Worm (Caenorhabditis elegans) whole organism, L4 larva: Measurements from ENCODE around the gene srh-246.

Experiments used
- D1046.2 ChIP-seq: fragments of 200-800 bp; sonication (Bioruptor generic); IDR thresholded peaks from 2 replicates; pipeline ENCODE4 v1.3.6; 2022; ENCODE audit warnings: missing genetic modification characterization, missing compliant biosample characterization
- F26F4.8 ChIP-seq: fragments of 200-800 bp; sonication (Bioruptor generic); conservative IDR thresholded peaks from 2 replicates; pipeline ENCODE4 v1.3.6; 2022; ENCODE audit warnings: missing genetic modification characterization, missing compliant biosample characterization
- F37D6.2 ChIP-seq: sonication (generic microtip); optimal IDR thresholded peaks from 2 replicates; lab custom pipeline; 2016; ENCODE audit warnings: mild to moderate bottlenecking, missing genetic modification characterization, missing compliant biosample characterization
- F44E2.7 ChIP-seq: fragments of 200-800 bp; sonication (Bioruptor generic); IDR thresholded peaks from 2 replicates; pipeline ENCODE4 v2.1.2; 2022; ENCODE audit warnings: missing genetic modification characterization, missing compliant biosample characterization
- T26A8.4 ChIP-seq: fragments of 200-800 bp; sonication (Bioruptor generic); IDR thresholded peaks from 2 replicates; pipeline ENCODE4 v1.3.6; 2022; ENCODE audit warnings: missing genetic modification characterization, missing compliant biosample characterization
- Y75B8A.6 ChIP-seq: fragments of 200-800 bp; sonication (Bioruptor generic); IDR thresholded peaks from 2 replicates; pipeline ENCODE4 v1.3.6; 2022; ENCODE audit warnings: missing genetic modification reagents, missing genetic modification characterization, missing compliant biosample characterization
- ZK337.2 ChIP-seq: fragments of 200-800 bp; sonication (Bioruptor generic); IDR thresholded peaks from 2 replicates; pipeline ENCODE4 v1.3.6; 2022; ENCODE audit warnings: missing genetic modification reagents, missing genetic modification characterization, missing compliant biosample characterization
- ZK546.5 ChIP-seq, 2 experiments: sonication (generic microtip); optimal IDR thresholded peaks; 2 replicates each; lab custom pipeline; 2017; ENCODE audit warnings: missing biosample characterization in 2 of 2, missing genetic modification characterization in 2 of 2
- ceh-20 ChIP-seq: fragments of 200-800 bp; sonication (Bioruptor generic); IDR thresholded peaks from 2 replicates; pipeline ENCODE4 v1.3.6; 2022; ENCODE audit warnings: missing genetic modification reagents, missing genetic modification characterization, missing compliant biosample characterization
- ceh-28 ChIP-seq: fragments of 150-350 bp; optimal IDR thresholded peaks from 2 replicates; lab custom pipeline; 2014; ENCODE audit warnings: missing biosample characterization, missing genetic modification reagents, missing genetic modification characterization
- ceh-32 ChIP-seq: sonication (generic microtip); optimal IDR thresholded peaks from 2 replicates; lab custom pipeline; 2016; ENCODE audit warnings: mild to moderate bottlenecking, missing genetic modification characterization, missing compliant biosample characterization; ENCODE audit not compliant: poor library complexity
- ceh-44 ChIP-seq: fragments of 200-800 bp; sonication (Bioruptor generic); IDR thresholded peaks from 2 replicates; pipeline ENCODE4 v1.3.6; 2022; ENCODE audit warnings: missing genetic modification reagents, missing genetic modification characterization, missing compliant biosample characterization
- ceh-62 ChIP-seq: sonication (generic microtip); optimal IDR thresholded peaks from 2 replicates; lab custom pipeline; 2017; ENCODE audit warnings: missing biosample characterization, missing genetic modification characterization
- ceh-82 ChIP-seq: sonication (generic microtip); optimal IDR thresholded peaks from 2 replicates; lab custom pipeline; 2017; ENCODE audit warnings: missing biosample characterization, missing genetic modification characterization
- daf-12 ChIP-seq: fragments of 150-350 bp; optimal IDR thresholded peaks from 2 replicates; lab custom pipeline; 2014; ENCODE audit warnings: missing biosample characterization, missing genetic modification reagents, missing genetic modification characterization
- daf-8 ChIP-seq: fragments of 200-800 bp; sonication (Bioruptor generic); IDR thresholded peaks from 2 replicates; pipeline ENCODE4 v1.3.6; 2022; ENCODE audit warnings: missing genetic modification characterization, missing compliant biosample characterization
- dve-1 ChIP-seq: sonication (generic microtip); optimal IDR thresholded peaks from 2 replicates; lab custom pipeline; 2017; ENCODE audit warnings: antibody characterized with exemption, mild to moderate bottlenecking, missing genetic modification characterization, missing compliant biosample characterization; ENCODE audit not compliant: insufficient read depth
- egl-27 ChIP-seq: sonication (generic microtip); optimal IDR thresholded peaks from 3 replicates; lab custom pipeline; 2017; ENCODE audit warnings: missing biosample characterization, missing genetic modification reagents, missing genetic modification characterization
- fos-1 ChIP-seq: fragments of 150-350 bp; optimal IDR thresholded peaks from 2 replicates; lab custom pipeline; 2014; ENCODE audit warnings: missing biosample characterization, missing genetic modification characterization
- hif-1 ChIP-seq, 2 experiments: sonication (generic microtip); optimal IDR thresholded peaks; 2 replicates each; lab custom pipeline; 2016 to 2017; ENCODE audit warnings: missing compliant biosample characterization in 2 of 2, missing genetic modification characterization in 2 of 2, missing genetic modification reagents in 2 of 2, missing genotype in 2 of 2, mild to moderate bottlenecking in 1 of 2
- hlh-30 ChIP-seq: sonication (generic microtip); optimal IDR thresholded peaks from 2 replicates; lab custom pipeline; 2017; ENCODE audit warnings: antibody characterized with exemption, mild to moderate bottlenecking, missing genetic modification characterization, missing compliant biosample characterization; ENCODE audit not compliant: insufficient read depth
- lim-7 ChIP-seq: fragments of 200-800 bp; sonication (Bioruptor generic); IDR thresholded peaks from 2 replicates; pipeline ENCODE4 v1.3.6; 2022; ENCODE audit warnings: missing genetic modification characterization, missing compliant biosample characterization
- lin-15B ChIP-seq: fragments of 150-350 bp; sonication (generic microtip); optimal IDR thresholded peaks from 3 replicates; lab custom pipeline; 2014; ENCODE audit warnings: missing biosample characterization, missing genetic modification characterization
- lin-29 ChIP-seq: fragments of 200-800 bp; sonication (Bioruptor generic); IDR thresholded peaks from 2 replicates; pipeline ENCODE4 v1.3.6; 2022; ENCODE audit warnings: missing genetic modification reagents, missing genetic modification characterization, missing compliant biosample characterization
- lin-38 ChIP-seq: fragments of 200-800 bp; sonication (Bioruptor generic); IDR thresholded peaks from 2 replicates; pipeline ENCODE4 v1.3.6; 2022; ENCODE audit warnings: missing genetic modification reagents, missing genetic modification characterization, missing compliant biosample characterization
- lin-39 ChIP-seq: fragments of 150-350 bp; optimal IDR thresholded peaks from 2 replicates; lab custom pipeline; 2014; ENCODE audit warnings: missing biosample characterization, missing genetic modification reagents, missing genetic modification characterization
- mes-2 ChIP-seq: sonication (generic microtip); optimal IDR thresholded peaks from 2 replicates; lab custom pipeline; 2016; ENCODE audit warnings: missing genotype, mild to moderate bottlenecking, missing genetic modification characterization, missing compliant biosample characterization; ENCODE audit not compliant: poor library complexity, severe bottlenecking
- mxl-2 ChIP-seq: fragments of 200-800 bp; sonication (Bioruptor generic); conservative IDR thresholded peaks from 2 replicates; pipeline ENCODE4 v1.3.6; 2022; ENCODE audit warnings: missing genetic modification reagents, missing genetic modification characterization, missing compliant biosample characterization
- nhr-10 ChIP-seq: fragments of 150-350 bp; optimal IDR thresholded peaks from 2 replicates; lab custom pipeline; 2014; ENCODE audit warnings: missing biosample characterization, missing genetic modification characterization
- nhr-111 ChIP-seq: fragments of 200-800 bp; sonication (Bioruptor generic); optimal IDR thresholded peaks from 2 replicates; lab custom pipeline; 2018; ENCODE audit warnings: mild to moderate bottlenecking, missing genetic modification characterization, missing compliant biosample characterization
- nhr-25 ChIP-seq: sonication (generic microtip); optimal IDR thresholded peaks from 2 replicates; lab custom pipeline; 2017; ENCODE audit warnings: missing genetic modification characterization, mild to moderate bottlenecking, missing compliant biosample characterization, antibody characterized with exemption, moderate library complexity, borderline replicate concordance; ENCODE audit not compliant: insufficient read depth
- nhr-42 ChIP-seq: fragments of 200-800 bp; sonication (Bioruptor generic); IDR thresholded peaks from 2 replicates; pipeline ENCODE4 v1.3.6; 2022; ENCODE audit warnings: missing genetic modification characterization, missing compliant biosample characterization
- nhr-48 ChIP-seq: sonication (generic microtip); optimal IDR thresholded peaks from 2 replicates; lab custom pipeline; 2016; ENCODE audit warnings: mild to moderate bottlenecking, missing genetic modification characterization, missing compliant biosample characterization
- nhr-77 ChIP-seq: fragments of 150-350 bp; optimal IDR thresholded peaks from 2 replicates; lab custom pipeline; 2014; ENCODE audit warnings: missing biosample characterization, missing genetic modification characterization
- sdz-12 ChIP-seq: fragments of 200-800 bp; sonication (Bioruptor generic); optimal IDR thresholded peaks from 2 replicates; lab custom pipeline; 2018; ENCODE audit warnings: mild to moderate bottlenecking, missing genetic modification characterization, missing compliant biosample characterization
- set-16 ChIP-seq: fragments of 200-800 bp; sonication (Bioruptor generic); IDR thresholded peaks from 2 replicates; pipeline ENCODE4 v1.3.6; 2022; ENCODE audit warnings: missing genetic modification reagents, missing genetic modification characterization, missing compliant biosample characterization
- snpc-1.2 ChIP-seq: fragments of 200-800 bp; sonication (Bioruptor generic); IDR thresholded peaks from 2 replicates; pipeline ENCODE4 v1.3.6; 2022; ENCODE audit warnings: missing genetic modification reagents, missing genetic modification characterization, missing compliant biosample characterization
- spr-1 ChIP-seq: sonication (generic microtip); optimal IDR thresholded peaks from 2 replicates; lab custom pipeline; 2016; ENCODE audit warnings: mild to moderate bottlenecking, missing genetic modification characterization, missing compliant biosample characterization
- tra-1 ChIP-seq: fragments of 200-800 bp; sonication (Bioruptor generic); IDR thresholded peaks from 2 replicates; pipeline ENCODE4 v1.3.6; 2022; ENCODE audit warnings: missing genetic modification reagents, missing genetic modification characterization, missing compliant biosample characterization
- unc-62 ChIP-seq, 3 experiments: fragments of 150-350 bp in 1 of 3; sonication (generic microtip); optimal IDR thresholded peaks in 2 of 3; peaks in 1 of 3; 1 replicate in 1 of 3; 2 replicates in 2 of 3; lab custom pipeline; 2014 to 2017; ENCODE audit warnings: missing biosample characterization in 3 of 3, missing genetic modification characterization in 3 of 3, missing genetic modification reagents in 3 of 3, missing genotype in 1 of 3
- zag-1 ChIP-seq: fragments of 150-350 bp; optimal IDR thresholded peaks from 2 replicates; lab custom pipeline; 2014; ENCODE audit warnings: missing biosample characterization, missing genetic modification characterization
- zfp-3 ChIP-seq: fragments of 200-800 bp; sonication (Bioruptor generic); conservative IDR thresholded peaks from 2 replicates; pipeline ENCODE4 v1.3.6; 2022; ENCODE audit warnings: missing genetic modification reagents, missing genetic modification characterization, missing compliant biosample characterization

The srh-246 gene

DNA sequence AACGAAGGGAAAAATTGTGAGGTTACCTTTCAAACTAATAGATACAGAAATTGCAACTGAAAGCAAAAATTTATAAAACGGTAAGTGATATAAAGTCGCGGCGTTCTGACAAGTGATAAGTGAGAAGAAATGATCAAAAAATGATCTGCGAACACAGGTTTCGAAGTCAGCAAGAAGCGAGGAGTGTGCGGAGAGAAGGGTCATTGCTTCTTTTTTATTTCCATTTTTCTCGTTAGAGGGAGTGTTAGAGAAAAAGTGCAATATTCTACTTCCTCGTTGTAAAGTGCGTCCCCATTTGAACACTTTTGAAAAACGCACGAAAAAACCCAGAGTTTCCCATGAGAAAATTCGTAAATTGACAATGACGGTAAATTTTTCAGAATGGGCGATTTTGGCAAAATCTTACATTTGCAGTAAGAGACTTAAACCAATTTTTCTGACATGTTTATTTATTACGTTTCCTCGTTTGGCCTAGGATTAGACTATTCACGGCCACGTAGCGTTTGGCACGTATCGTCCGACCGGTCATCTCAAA, 19.0 kb upstream of the srh-246 start, which contains the start of the genes fbxa-72 and srx-21 (continued):
- TF ChIP-seq nhr-48 (tag; lab: Kevin White, UChicago) (no peak), ceh-28 (tag; lab: Kevin White, UChicago) (no peak), ZK546.5 (tag; optimal IDR thresholded peaks at IDR 0.05; lab: Kevin White, UChicago) (no peak), lin-38 (no peak), T26A8.4 (no peak), hif-1 (tag; optimal IDR thresholded peaks at IDR 0.05; lab: Kevin White, UChicago) (peak in 1 of 2 experiments; percentile 57), F37D6.2 (tag; lab: Kevin White, UChicago) (no peak), egl-27 (no peak), lin-15B (no peak), fos-1 (tag; lab: Kevin White, UChicago) (no peak), set-16 (GFP tag; lab: Robert Waterston, UW) (no peak), snpc-1.2 (GFP tag; lab: Robert Waterston, UW) (no peak)

DNA sequence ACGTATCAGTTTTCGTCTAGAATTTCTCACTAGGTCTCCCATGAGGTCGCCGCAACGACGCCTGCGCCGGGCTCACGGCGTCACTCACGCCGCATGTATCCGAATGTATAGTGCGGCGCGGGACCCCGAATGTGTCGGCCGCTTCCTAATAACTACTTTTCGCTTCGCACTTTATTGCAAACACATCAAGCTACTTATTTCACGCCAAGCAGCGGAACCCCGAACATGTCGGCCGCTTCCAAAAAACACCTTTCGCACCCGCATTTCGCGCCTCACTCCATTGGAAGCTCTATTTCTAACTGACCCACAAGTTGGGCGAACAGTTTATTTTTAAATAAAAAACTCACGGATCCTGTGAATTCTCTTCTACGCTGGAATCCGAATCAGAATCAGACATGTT, 18.5 kb upstream of the srh-246 start:
- TF ChIP-seq F26F4.8 (GFP tag; lab: Robert Waterston, UW) (no peak), nhr-42 (GFP tag; lab: Robert Waterston, UW) (no peak), nhr-77 (tag; lab: Kevin White, UChicago) (no peak), spr-1 (no peak), mes-2 (no peak), hlh-30 (tag; lab: Kevin White, UChicago) (no peak), ceh-20 (GFP tag; lab: Robert Waterston, UW) (no peak), daf-8 (no peak), nhr-111 (no peak), ceh-44 (no peak), unc-62 (GFP tag; optimal IDR thresholded peaks at IDR 0.05 in 1 of 2; lab: Kevin White, UChicago) (no peak), unc-62 (tag; optimal IDR thresholded peaks at IDR 0.05; lab: Kevin White, UChicago) (no peak), lin-39 (tag; lab: Kevin White, UChicago) (no peak), daf-12 (no peak), D1046.2 (no peak), lin-29 (GFP tag; lab: Robert Waterston, UW) (no peak)

DNA sequence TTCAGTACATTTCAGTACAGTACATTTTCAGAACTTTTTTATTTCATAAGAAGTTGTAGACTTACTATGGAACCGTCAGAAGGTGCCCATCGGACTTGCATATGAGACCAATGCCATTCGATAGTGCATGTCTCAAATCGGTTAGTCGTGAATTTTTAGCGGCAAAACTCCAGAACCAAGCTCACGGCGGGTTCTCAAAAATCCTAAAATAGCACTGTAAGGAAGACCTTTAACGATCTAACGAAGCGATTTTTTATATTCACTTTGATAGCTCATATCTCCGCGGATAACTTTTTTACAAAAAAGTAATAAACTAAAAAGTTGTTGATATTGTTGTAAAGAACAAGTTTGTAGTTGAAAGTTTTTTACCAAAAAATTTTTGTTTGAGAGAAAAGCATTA, 16.6 kb upstream of the srh-246 start, which contains the start of gene sru-25:
Gene sru-25, minus strand, starts transcription at position 101 of the 400 bp plus-strand sequence.
- TF ChIP-seq F44E2.7 (GFP tag; lab: Robert Waterston, UW) (no peak), sdz-12 (no peak), Y75B8A.6 (GFP tag; lab: Robert Waterston, UW) (no peak), ZK337.2 (no peak), mxl-2 (GFP tag; lab: Robert Waterston, UW) (no peak), zfp-3 (GFP tag; lab: Robert Waterston, UW) (no peak), lim-7 (GFP tag; lab: Robert Waterston, UW) (no peak), mes-2 (no peak), lin-39 (tag; lab: Kevin White, UChicago) (no peak), dve-1 (tag; lab: Kevin White, UChicago) (no peak), ceh-82 (tag; lab: Kevin White, UChicago) (no peak), ceh-28 (tag; lab: Kevin White, UChicago) (no peak), nhr-25 (no peak), nhr-48 (tag; lab: Kevin White, UChicago) (no peak), lin-38 (no peak), ceh-32 (tag; lab: Kevin White, UChicago) (no peak), ceh-62 (no peak), tra-1 (GFP tag; lab: Robert Waterston, UW) (no peak), nhr-10 (tag; lab: Kevin White, UChicago) (no peak), zag-1 (tag; lab: Kevin White, UChicago) (no peak)
